Fruit fly (Drosophila melanogaster): ENCODE data around the gene TfIIEbeta.

Gene TfIIEbeta

DNA sequence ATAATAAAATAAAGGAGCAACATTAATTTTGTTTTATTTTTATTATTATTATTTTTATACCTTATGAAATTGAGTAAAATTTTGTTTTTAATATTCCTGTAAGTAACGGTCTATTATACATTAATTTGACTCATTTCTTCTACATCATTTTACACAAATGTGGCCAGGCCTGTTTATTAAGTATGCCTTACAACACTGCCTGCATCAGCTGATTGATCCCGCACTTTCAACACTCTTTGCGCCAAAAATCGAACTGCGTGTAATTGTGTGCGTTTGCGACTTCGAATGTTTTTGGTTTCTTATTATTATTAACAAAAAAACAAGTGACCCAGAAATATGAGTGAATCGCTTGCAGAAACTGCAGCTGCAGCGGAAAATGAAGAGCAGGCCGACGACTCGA, 26.5 kb downstream of the TfIIEbeta start, which contains the start of gene Claspin (continued):
- TF ChIP-seq CHES-1-like (GFP tag; optimal IDR thresholded peaks at IDR 0.05) (peak; percentile 47), Fer1 (GFP tag; optimal IDR thresholded peaks at IDR 0.05) (peak; percentile 33), Nf-YB (GFP tag; optimal IDR thresholded peaks at IDR 0.05) (no peak), shn (GFP tag; optimal IDR thresholded peaks at IDR 0.05) (peak; percentile 60), ATbp (GFP tag; optimal IDR thresholded peaks at IDR 0.05) (no peak), ken (GFP tag; IDR thresholded peaks at IDR 0.05) (peak; percentile 41; the same call in 1 of the 3 replicates), CG15011 (GFP tag; optimal IDR thresholded peaks at IDR 0.05) (no peak), gcm (GFP tag; optimal IDR thresholded peaks at IDR 0.05) (peak; percentile 94), Rfx (GFP tag; IDR thresholded peaks at IDR 0.05) (peak; percentile 75), gro (GFP tag; optimal IDR thresholded peaks at IDR 0.05) (peak; percentile 40), CG32532 (GFP tag; IDR thresholded peaks at IDR 0.05) (no peak; the same call in 1 of the 2 replicates), Blimp-1 (GFP tag; optimal IDR thresholded peaks at IDR 0.05) (peak; percentile 6), CG2712 (tag; optimal IDR thresholded peaks at IDR 0.05) (peak; percentile 45), ssp (GFP tag; IDR thresholded peaks at IDR 0.05) (no peak), CG9797 (GFP tag; optimal IDR thresholded peaks at IDR 0.05) (peak; percentile 66), CG6854 (GFP tag; optimal IDR thresholded peaks at IDR 0.05) (no peak), sob (GFP tag; IDR thresholded peaks at IDR 0.05) (peak; percentile 80), sug (tag; optimal IDR thresholded peaks at IDR 0.05) (peak; percentile 57), MBD-R2 (GFP tag; IDR thresholded peaks at IDR 0.05) (peak; percentile 86), Ets65A (GFP tag) (peak; percentile 96), CG13123 (GFP tag; optimal IDR thresholded peaks at IDR 0.05) (peak; percentile 18), Hsf (GFP tag; optimal IDR thresholded peaks at IDR 0.05) (peak; percentile 44), esg (GFP tag; conservative IDR thresholded peaks at IDR 0.05) (no peak), NfI (GFP tag; optimal IDR thresholded peaks at IDR 0.05) (peak; percentile 63), tin (GFP tag; optimal IDR thresholded peaks at IDR 0.05) (peak; percentile 13), zfh2 (GFP tag; optimal IDR thresholded peaks at IDR 0.05) (peak; percentile 69), B-H2 (GFP tag; optimal IDR thresholded peaks at IDR 0.05) (peak; percentile 65), CG16863 (GFP tag; optimal IDR thresholded peaks at IDR 0.05) (peak; percentile 5), BEAF-32 (GFP tag; optimal IDR thresholded peaks at IDR 0.05) (peak; percentile 30), Ravus (GFP tag; IDR thresholded peaks at IDR 0.05) (no peak), CG9609 (GFP tag; optimal IDR thresholded peaks at IDR 0.05) (peak; percentile 23), CG8281 (tag; optimal IDR thresholded peaks at IDR 0.05) (no peak), CG7271 (tag; optimal IDR thresholded peaks at IDR 0.05) (no peak), Aef1 (GFP tag; IDR thresholded peaks at IDR 0.05) (0 out of 3 replicates have a peak, but pooled peaks have one; percentile 21), caup (GFP tag; optimal IDR thresholded peaks at IDR 0.05; ENCODE audit: severe bottlenecking) (peak; percentile 58), CG34376 (GFP tag; optimal IDR thresholded peaks at IDR 0.05) (no peak), bcd (GFP tag; optimal IDR thresholded peaks at IDR 0.05) (peak; percentile 26), otp (GFP tag; IDR thresholded peaks at IDR 0.05) (no peak), slou (GFP tag; optimal IDR thresholded peaks at IDR 0.05) (peak; percentile 18), twi (tag; optimal IDR thresholded peaks at IDR 0.05) (no peak), Chrac-16 (GFP tag; optimal IDR thresholded peaks at IDR 0.05) (peak; percentile 44), Opbp (GFP tag; IDR thresholded peaks at IDR 0.05; ENCODE audit: partially characterized antibody) (peak; percentile 49; the same call in 1 of the 3 replicates), slbo (GFP tag; IDR thresholded peaks at IDR 0.05) (peak; percentile 72), CG18476 (GFP tag; optimal IDR thresholded peaks at IDR 0.05) (no peak), CG3847 (GFP tag; IDR thresholded peaks at IDR 0.05) (peak; percentile 86), Bdp1 (GFP tag; optimal IDR thresholded peaks at IDR 0.05) (peak; percentile 39), nerfin-1 (tag; optimal IDR thresholded peaks at IDR 0.05) (no peak), CG17359 (tag; optimal IDR thresholded peaks at IDR 0.05) (peak; percentile 11), CG15601 (tag; optimal IDR thresholded peaks at IDR 0.05) (peak; percentile 53), MESR4 (GFP tag; optimal IDR thresholded peaks at IDR 0.05) (peak; percentile 42), pho (GFP tag; optimal IDR thresholded peaks at IDR 0.05) (peak; percentile 53)
